Worm (Caenorhabditis elegans) whole organism, early embryonic: ENCODE measurements around the gene gst-5.

Source experiments
- B0310.2 ChIP-seq: sonication (generic microtip); optimal IDR thresholded peaks from 2 replicates; lab custom pipeline; 2016; ENCODE audit warnings: mild to moderate bottlenecking, missing genetic modification characterization, missing compliant biosample characterization
- F13C5.2 ChIP-seq: sonication (generic microtip); optimal IDR thresholded peaks from 2 replicates; lab custom pipeline; 2017; ENCODE audit warnings: mild to moderate bottlenecking, missing genetic modification characterization, inconsistent platforms, missing compliant biosample characterization
- aly-1 ChIP-seq: sonication (generic microtip); optimal IDR thresholded peaks from 2 replicates; lab custom pipeline; 2016; ENCODE audit warnings: missing genetic modification characterization, missing compliant biosample characterization
- ama-1 ChIP-seq: fragments of 150-350 bp; optimal IDR thresholded peaks from 2 replicates; lab custom pipeline; 2014
- ceh-13 ChIP-seq: fragments of 200-800 bp; sonication (Bioruptor generic); optimal IDR thresholded peaks from 2 replicates; lab custom pipeline; 2018; ENCODE audit warnings: mild to moderate bottlenecking, missing genetic modification characterization, missing compliant biosample characterization
- ceh-36 ChIP-seq: sonication (generic microtip); optimal IDR thresholded peaks from 2 replicates; lab custom pipeline; 2016; ENCODE audit warnings: missing genetic modification characterization, inconsistent platforms, missing compliant biosample characterization
- ets-7 ChIP-seq: sonication (generic microtip); optimal IDR thresholded peaks from 2 replicates; lab custom pipeline; 2016; ENCODE audit warnings: missing genotype, missing genetic modification characterization, missing compliant biosample characterization
- flt-1 ChIP-seq: fragments of 200-800 bp; sonication (Bioruptor generic); IDR thresholded peaks from 2 replicates; pipeline ENCODE4 v1.3.6; 2022; ENCODE audit warnings: missing genetic modification characterization, missing compliant biosample characterization
- hmbx-1 ChIP-seq: sonication (generic microtip); optimal IDR thresholded peaks from 2 replicates; lab custom pipeline; 2016; ENCODE audit warnings: mild to moderate bottlenecking, missing genetic modification characterization, missing compliant biosample characterization
- hmg-4 ChIP-seq: fragments of 200-800 bp; sonication (Bioruptor generic); optimal IDR thresholded peaks from 2 replicates; lab custom pipeline; 2018; ENCODE audit warnings: mild to moderate bottlenecking, missing genetic modification characterization, missing compliant biosample characterization
- hnd-1 ChIP-seq: sonication (generic microtip); optimal IDR thresholded peaks from 2 replicates; lab custom pipeline; 2016; ENCODE audit warnings: missing genetic modification characterization, missing compliant biosample characterization
- pes-1 ChIP-seq: fragments of 200-800 bp; sonication (Bioruptor generic); IDR thresholded peaks from 2 replicates; pipeline ENCODE4 v1.3.6; 2022; ENCODE audit warnings: missing genetic modification reagents, missing genetic modification characterization, missing compliant biosample characterization
- scrt-1 ChIP-seq: fragments of 200-800 bp; sonication (Bioruptor generic); IDR thresholded peaks from 2 replicates; pipeline ENCODE4 v1.3.6; 2022; ENCODE audit warnings: missing genetic modification characterization, missing compliant biosample characterization
- sea-1 ChIP-seq: fragments of 200-800 bp; sonication (Bioruptor generic); conservative IDR thresholded peaks from 2 replicates; pipeline ENCODE4 v1.3.6; 2022; ENCODE audit warnings: missing genetic modification characterization, missing compliant biosample characterization
- tbx-11 ChIP-seq: fragments of 200-800 bp; sonication (Bioruptor generic); IDR thresholded peaks from 2 replicates; pipeline ENCODE4 v1.3.6; 2022; ENCODE audit warnings: missing genetic modification characterization, missing compliant biosample characterization
- tbx-37 ChIP-seq: fragments of 200-800 bp; sonication (Bioruptor generic); conservative IDR thresholded peaks from 2 replicates; pipeline ENCODE4 v1.3.6; 2022; ENCODE audit warnings: missing genetic modification reagents, missing genetic modification characterization, missing compliant biosample characterization
- tra-4 ChIP-seq: sonication (generic microtip); optimal IDR thresholded peaks from 2 replicates; lab custom pipeline; 2017; ENCODE audit warnings: missing genetic modification characterization, missing compliant biosample characterization

Gene gst-5

ce11 chrII:10948236-10949025 is 1.7 kb upstream of the gst-5 start:
- TF ChIP-seq pes-1 (GFP tag; lab: Robert Waterston, UW): no peak
- no peak for TF ChIP-seq sea-1 (GFP tag; lab: Robert Waterston, UW)
- no peak for TF ChIP-seq flt-1 (GFP tag; lab: Robert Waterston, UW)
- TF ChIP-seq hnd-1: no peak
- TF ChIP-seq hmbx-1: no peak
- TF ChIP-seq aly-1: no peak
- TF ChIP-seq ceh-36 (tag; lab: Kevin White, UChicago): no peak

DNA sequence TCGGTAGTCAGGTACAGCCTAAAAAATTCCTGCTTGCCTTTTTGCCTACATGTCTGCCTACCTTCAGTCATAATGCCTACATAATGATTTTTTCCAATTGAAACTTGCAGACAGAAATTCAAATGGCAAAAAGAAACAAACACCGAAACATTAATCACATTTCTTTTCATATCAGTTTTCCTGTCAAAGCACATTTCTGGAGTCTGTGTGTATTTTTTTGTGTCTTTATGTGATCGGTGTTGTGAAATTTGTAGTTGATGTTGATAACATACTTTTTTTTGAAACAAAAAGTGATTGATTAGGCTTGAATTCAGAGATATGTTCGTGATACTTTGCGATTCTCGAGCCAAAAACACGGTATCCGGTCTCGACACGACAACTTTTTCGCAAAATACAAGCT is 769 bp upstream of the gst-5 start:
- TF ChIP-seq F13C5.2 (tag; lab: Kevin White, UChicago) (no peak), B0310.2 (tag; lab: Kevin White, UChicago) (no peak), tra-4 (tag; lab: Kevin White, UChicago) (no peak)

DNA sequence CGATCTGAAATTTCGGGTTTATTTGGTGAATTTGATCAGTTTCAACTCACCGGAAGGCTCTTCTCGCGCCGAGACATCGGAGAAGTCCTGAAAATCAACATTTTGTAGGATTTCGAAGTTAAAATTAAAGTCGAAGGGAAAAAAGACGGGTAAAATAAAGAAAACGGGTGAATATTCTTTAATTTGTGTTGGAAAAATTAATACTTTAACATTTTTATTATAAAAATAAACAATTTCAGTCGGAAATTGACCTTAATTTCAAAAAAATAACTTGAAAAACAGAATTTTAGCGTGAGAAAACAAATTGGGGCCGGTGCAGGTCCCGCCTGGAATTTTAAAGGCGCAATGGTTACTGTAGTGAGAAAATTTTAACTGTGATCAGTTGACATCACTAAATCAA is 2.9 kb downstream of the gst-5 start, which contains the start of gene nos-1:
nos-1 (minus strand) TSS at position 101 of the 400 bp plus-strand sequence.
- TF ChIP-seq hmbx-1: no peak
- TF ChIP-seq ceh-13: no peak
- TF ChIP-seq pes-1 (GFP tag; lab: Robert Waterston, UW): no peak
- no peak for TF ChIP-seq ets-7
- no peak for TF ChIP-seq tra-4 (tag; lab: Kevin White, UChicago)
- no peak for TF ChIP-seq tbx-37
- TF ChIP-seq B0310.2 (tag; lab: Kevin White, UChicago): no peak
- no peak for TF ChIP-seq ama-1
- no peak for TF ChIP-seq aly-1
- TF ChIP-seq sea-1 (GFP tag; lab: Robert Waterston, UW): no peak
- no peak for TF ChIP-seq hmg-4 (GFP tag; lab: Kevin White, UChicago)
- TF ChIP-seq scrt-1 (GFP tag; lab: Robert Waterston, UW): no peak
- no peak for TF ChIP-seq ceh-36 (tag; lab: Kevin White, UChicago)
- no peak for TF ChIP-seq F13C5.2 (tag; lab: Kevin White, UChicago)
- TF ChIP-seq flt-1 (GFP tag; lab: Robert Waterston, UW): no peak
- no peak for TF ChIP-seq tbx-11 (GFP tag; lab: Robert Waterston, UW)

DNA sequence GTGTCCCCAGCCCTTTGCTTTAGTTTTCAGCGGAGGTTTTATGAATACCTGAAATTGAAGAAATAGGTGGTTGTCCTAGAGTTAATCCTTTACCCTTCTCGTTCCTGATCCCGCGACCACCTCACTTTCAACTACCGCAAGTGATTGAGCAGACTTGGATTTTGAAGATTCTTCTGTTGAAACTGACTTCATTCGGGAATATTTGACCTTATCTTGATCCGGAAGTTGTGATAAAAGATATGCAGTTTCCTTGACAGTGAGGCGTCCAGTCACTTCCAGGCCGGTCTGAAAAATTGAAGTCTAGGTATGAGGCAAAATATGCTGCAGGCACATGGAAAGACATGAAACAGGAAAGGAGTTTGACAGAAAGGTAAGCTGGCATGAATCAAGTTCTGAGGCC is 5.0 kb downstream of the gst-5 start:
- TF ChIP-seq ama-1: no peak
- TF ChIP-seq hmbx-1: no peak
- TF ChIP-seq tbx-11 (GFP tag; lab: Robert Waterston, UW): no peak
- TF ChIP-seq ets-7: no peak
- TF ChIP-seq F13C5.2 (tag; lab: Kevin White, UChicago): no peak
- no peak for TF ChIP-seq hmg-4 (GFP tag; lab: Kevin White, UChicago)
- TF ChIP-seq ceh-13: no peak
- TF ChIP-seq sea-1 (GFP tag; lab: Robert Waterston, UW): no peak
- TF ChIP-seq flt-1 (GFP tag; lab: Robert Waterston, UW): no peak
- no peak for TF ChIP-seq aly-1
- TF ChIP-seq tbx-37: no peak

ce11 chrII:10956793-10957192 is 6.6 kb downstream of the gst-5 start, which contains the start of gene R03D7.8:
Gene R03D7.8 (minus strand): TSS chrII:10956893.
- TF ChIP-seq B0310.2 (tag; lab: Kevin White, UChicago) (no peak), ceh-13 (no peak), hmbx-1 (no peak), ceh-36 (tag; lab: Kevin White, UChicago) (no peak), flt-1 (GFP tag; lab: Robert Waterston, UW) (no peak), ama-1 (no peak), scrt-1 (GFP tag; lab: Robert Waterston, UW) (no peak), hmg-4 (GFP tag; lab: Kevin White, UChicago) (no peak), tra-4 (tag; lab: Kevin White, UChicago) (no peak), tbx-37 (no peak)

ce11 chrII:10959138-10959537 is 9.0 kb downstream of the gst-5 start:
- TF ChIP-seq tbx-37: no peak
- no peak for TF ChIP-seq tbx-11 (GFP tag; lab: Robert Waterston, UW)
- TF ChIP-seq ceh-36 (tag; lab: Kevin White, UChicago): no peak
- no peak for TF ChIP-seq pes-1 (GFP tag; lab: Robert Waterston, UW)
- no peak for TF ChIP-seq ceh-13
- no peak for TF ChIP-seq F13C5.2 (tag; lab: Kevin White, UChicago)
- no peak for TF ChIP-seq scrt-1 (GFP tag; lab: Robert Waterston, UW)
- no peak for TF ChIP-seq sea-1 (GFP tag; lab: Robert Waterston, UW)
- TF ChIP-seq B0310.2 (tag; lab: Kevin White, UChicago): no peak

DNA sequence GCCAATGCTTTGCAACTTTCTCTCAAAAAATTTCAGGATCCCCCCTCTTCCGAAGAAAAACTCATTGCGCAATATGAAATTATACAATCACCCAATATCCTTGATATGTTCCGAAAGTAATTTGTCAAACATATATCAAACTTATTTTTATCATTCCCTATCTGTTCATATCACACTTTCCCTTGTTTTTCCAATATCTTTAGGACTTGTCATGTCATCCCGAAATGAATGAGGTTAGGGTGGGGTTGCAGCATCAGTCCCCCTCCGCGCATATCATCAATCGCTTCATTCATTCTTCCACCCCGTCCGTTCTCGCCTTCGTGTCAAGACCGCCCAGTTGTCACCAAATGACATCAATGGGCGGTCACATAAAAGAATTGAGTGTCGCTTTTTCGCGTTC is 9.5 kb downstream of the gst-5 start:
- TF ChIP-seq sea-1 (GFP tag; lab: Robert Waterston, UW) (no peak), ceh-36 (tag; lab: Kevin White, UChicago) (no peak), hnd-1 (no peak), pes-1 (GFP tag; lab: Robert Waterston, UW) (no peak), ets-7 (no peak)

DNA sequence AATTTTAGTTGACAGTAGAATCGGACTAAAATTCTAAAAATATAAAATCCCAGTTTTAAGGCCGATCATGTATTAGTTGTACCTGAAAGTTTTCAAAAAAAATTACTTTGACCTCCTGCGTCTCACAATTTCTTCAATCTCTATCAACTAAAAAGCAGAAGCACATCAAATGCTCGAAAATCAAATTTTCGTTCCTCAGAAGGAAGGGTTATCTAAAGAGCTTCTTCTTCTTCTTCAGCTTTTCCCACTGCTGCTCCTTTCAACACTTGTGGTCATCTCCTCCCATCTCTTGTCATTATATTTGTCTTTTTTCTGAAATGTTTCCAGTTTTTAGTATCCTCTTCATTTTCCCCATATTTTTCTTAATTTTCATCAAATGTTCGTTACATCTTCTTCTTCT is 14.6 kb downstream of the gst-5 start:
- TF ChIP-seq hmbx-1 (no peak), ceh-36 (tag; lab: Kevin White, UChicago) (no peak), hmg-4 (GFP tag; lab: Kevin White, UChicago) (no peak), tbx-11 (GFP tag; lab: Robert Waterston, UW) (no peak), hnd-1 (no peak), pes-1 (GFP tag; lab: Robert Waterston, UW) (no peak), F13C5.2 (tag; lab: Kevin White, UChicago) (no peak), tbx-37 (no peak), ama-1 (no peak), tra-4 (tag; lab: Kevin White, UChicago) (no peak), flt-1 (GFP tag; lab: Robert Waterston, UW) (no peak), B0310.2 (tag; lab: Kevin White, UChicago) (no peak), ceh-13 (no peak), aly-1 (no peak), ets-7 (no peak), scrt-1 (GFP tag; lab: Robert Waterston, UW) (no peak), sea-1 (GFP tag; lab: Robert Waterston, UW) (no peak)
